Worm (Caenorhabditis elegans): ENCODE data around the gene lec-2.

ce11 chrII:10051485-10051884 is 35.5 kb upstream of the lec-2 start:
- TF ChIP-seq R02D3.7 (tag; optimal IDR thresholded peaks at IDR 0.05) (no peak), nhr-76 (tag; optimal IDR thresholded peaks at IDR 0.05) (no peak), vab-7 (GFP tag; IDR thresholded peaks at IDR 0.05) (no peak), ceh-82 (tag; optimal IDR thresholded peaks at IDR 0.05) (no peak), lir-3 (tag; optimal IDR thresholded peaks at IDR 0.05) (no peak), jun-1 (tag; optimal IDR thresholded peaks at IDR 0.05) (no peak), unc-62 (GFP tag; optimal IDR thresholded peaks at IDR 0.05 in 1 of 2) (no peak), unc-62 (tag; optimal IDR thresholded peaks at IDR 0.05) (no peak), lin-13 (GFP tag; optimal IDR thresholded peaks at IDR 0.05) (no peak), fkh-10 (GFP tag; optimal IDR thresholded peaks at IDR 0.05) (no peak), F37D6.2 (tag; optimal IDR thresholded peaks at IDR 0.05) (no peak), aha-1 (tag) (peak; percentile 77), nhr-6 (tag; optimal IDR thresholded peaks at IDR 0.05) (no peak), lin-15B (tag; optimal IDR thresholded peaks at IDR 0.05) (no peak)
